Worm (Caenorhabditis elegans): ENCODE results near the gene catp-7.

catp-7 gene

DNA sequence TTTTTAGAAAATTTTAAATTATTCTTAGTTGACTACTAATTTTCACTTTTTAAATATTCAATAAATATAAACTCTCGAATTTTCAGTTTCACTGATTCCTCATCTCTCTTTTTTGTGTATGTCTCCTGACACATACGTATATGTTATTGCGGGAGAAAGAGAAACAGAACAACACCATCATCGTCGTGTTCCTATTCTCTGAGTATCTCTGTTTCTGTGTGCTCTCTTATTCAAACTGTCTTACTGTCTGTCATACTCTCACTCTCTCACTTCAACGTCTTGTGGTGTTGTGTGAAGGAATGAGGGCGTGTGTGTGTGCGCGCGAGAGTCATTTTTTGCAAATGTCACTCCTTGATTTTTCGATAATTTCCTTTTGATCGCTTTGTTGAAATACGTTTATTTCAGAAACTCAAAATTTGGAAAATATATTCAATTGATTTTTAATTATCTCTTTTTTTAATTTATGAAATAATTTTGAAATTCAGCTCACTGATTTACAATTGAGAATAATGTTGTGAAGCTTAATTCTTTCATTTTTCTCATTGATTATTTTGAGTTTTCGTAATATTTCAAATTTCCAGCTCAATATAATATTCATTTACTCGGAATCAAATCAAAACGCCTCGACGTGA lies 34.4 kb downstream of the catp-7 start, which contains the start of gene lin-49 (continued):
- TF ChIP-seq php-3 (GFP tag; IDR thresholded peaks at IDR 0.05) (no peak), ceh-32 (tag; optimal IDR thresholded peaks at IDR 0.05; ENCODE audit: poor library complexity) (no peak), lin-29 (GFP tag; IDR thresholded peaks at IDR 0.05) (no peak), lir-3 (tag; optimal IDR thresholded peaks at IDR 0.05) (no peak), lin-15B (tag; optimal IDR thresholded peaks at IDR 0.05) (no peak), F26F4.8 (GFP tag; conservative IDR thresholded peaks at IDR 0.05) (no peak), hlh-11 (tag; optimal IDR thresholded peaks at IDR 0.05) (peak; percentile 86), duxl-1 (tag; optimal IDR thresholded peaks at IDR 0.05; ENCODE audit: poor library complexity) (no peak), spr-1 (tag; optimal IDR thresholded peaks at IDR 0.05) (no peak), F49E8.2 (tag; optimal IDR thresholded peaks at IDR 0.05; ENCODE audit: borderline replicate concordance) (no peak), skn-1 (tag; optimal IDR thresholded peaks at IDR 0.05) (no peak), lin-1 (GFP tag; IDR thresholded peaks at IDR 0.05) (no peak; the same call in 1 of the 2 replicates), tag-97 (GFP tag; IDR thresholded peaks at IDR 0.05) (no peak), ZK337.2 (GFP tag; IDR thresholded peaks at IDR 0.05) (no peak), nhr-42 (GFP tag; IDR thresholded peaks at IDR 0.05) (no peak), daf-16 (GFP tag; optimal IDR thresholded peaks at IDR 0.05) (peak in 1 of 2 experiments; percentile 79), daf-16 (tag; optimal IDR thresholded peaks at IDR 0.05) (peak; percentile 80), nhr-48 (tag; optimal IDR thresholded peaks at IDR 0.05) (peak; percentile 12), rbr-2 (tag; optimal IDR thresholded peaks at IDR 0.05) (peak; percentile 56), sdz-12 (GFP tag; optimal IDR thresholded peaks at IDR 0.05) (no peak), ZK546.5 (tag; optimal IDR thresholded peaks at IDR 0.05) (no peak), daf-12 (tag; optimal IDR thresholded peaks at IDR 0.05) (no peak), snpc-4 (tag; optimal IDR thresholded peaks at IDR 0.05) (no peak), madf-9 (GFP tag; conservative IDR thresholded peaks at IDR 0.05) (no peak), nhr-11 (tag; optimal IDR thresholded peaks at IDR 0.05) (peak; percentile 7), gei-8 (GFP tag; optimal IDR thresholded peaks at IDR 0.05) (no peak), nhr-25 (tag; optimal IDR thresholded peaks at IDR 0.05; ENCODE audit: borderline replicate concordance, insufficient read depth) (peak; percentile 41), ceh-20 (GFP tag; IDR thresholded peaks at IDR 0.05) (no peak), lim-7 (GFP tag; IDR thresholded peaks at IDR 0.05) (no peak), jun-1 (tag; optimal IDR thresholded peaks at IDR 0.05) (no peak), aha-1 (tag) (no peak), fos-1 (tag; optimal IDR thresholded peaks at IDR 0.05) (no peak), vab-7 (GFP tag; IDR thresholded peaks at IDR 0.05) (no peak), mes-2 (tag; optimal IDR thresholded peaks at IDR 0.05; ENCODE audit: poor library complexity, severe bottlenecking) (peak; percentile 67), nhr-10 (tag; optimal IDR thresholded peaks at IDR 0.05) (no peak), nhr-41 (GFP tag; IDR thresholded peaks at IDR 0.05) (no peak), dmd-8 (GFP tag; IDR thresholded peaks at IDR 0.05) (no peak), mxl-3 (GFP tag; optimal IDR thresholded peaks at IDR 0.05) (peak; percentile 68), tra-1 (GFP tag; IDR thresholded peaks at IDR 0.05) (no peak), Y105C5A.15 (GFP tag; IDR thresholded peaks at IDR 0.05) (no peak), unc-62 (GFP tag; optimal IDR thresholded peaks at IDR 0.05 in 1 of 2) (peak in 1 of 2 experiments; percentile 10), unc-62 (tag; optimal IDR thresholded peaks at IDR 0.05) (no peak), nhr-111 (GFP tag; optimal IDR thresholded peaks at IDR 0.05) (no peak), T20F7.1 (GFP tag; optimal IDR thresholded peaks at IDR 0.05) (peak; percentile 58), hif-1 (tag; optimal IDR thresholded peaks at IDR 0.05) (peak in 1 of 2 experiments; percentile 38), madf-5 (GFP tag; IDR thresholded peaks at IDR 0.05) (no peak), nhr-76 (tag; optimal IDR thresholded peaks at IDR 0.05) (no peak), Y5F2A.4 (GFP tag; optimal IDR thresholded peaks at IDR 0.05) (no peak), zfp-2 (tag; optimal IDR thresholded peaks at IDR 0.05) (no peak), Y75B8A.6 (GFP tag; IDR thresholded peaks at IDR 0.05) (no peak), zag-1 (tag; optimal IDR thresholded peaks at IDR 0.05) (no peak)
